Fruit fly (Drosophila melanogaster) whole organism, embryonic: Measurements from ENCODE around the gene CG31960.

Source experiments
- Ada2b ChIP-seq: fragments of 200-800 bp; sonication (Bioruptor generic); IDR thresholded peaks from 2 replicates; pipeline ENCODE4 v1.3.6; 2022; ENCODE audit warnings: missing biosample characterization, missing genetic modification characterization
- Bdp1 ChIP-seq: fragments of 200-800 bp; sonication (Bioruptor generic); optimal IDR thresholded peaks from 3 replicates; lab custom pipeline; 2016; ENCODE audit warnings: missing biosample characterization, missing genetic modification characterization
- BtbVII ChIP-seq: fragments of 200-800 bp; sonication (Bioruptor generic); optimal IDR thresholded peaks from 3 replicates; lab custom pipeline; 2017; ENCODE audit warnings: missing biosample characterization, mild to moderate bottlenecking, missing genetic modification characterization
- CG10147 ChIP-seq: fragments of 200-800 bp; sonication (Bioruptor generic); optimal IDR thresholded peaks from 2 replicates; lab custom pipeline; 2019; ENCODE audit warnings: missing biosample characterization, mild to moderate bottlenecking, missing genetic modification characterization, moderate library complexity
- CG11456 ChIP-seq: fragments of 200-800 bp; sonication (Bioruptor generic); IDR thresholded peaks from 3 replicates; pipeline ENCODE4 v1.3.6; 2022; ENCODE audit warnings: missing biosample characterization, missing genetic modification characterization
- CG12155 ChIP-seq: fragments of 200-800 bp; sonication (Bioruptor generic); optimal IDR thresholded peaks from 3 replicates; lab custom pipeline; 2016; ENCODE audit warnings: missing biosample characterization, missing genetic modification characterization
- CG12219 ChIP-seq: fragments of 200-800 bp; sonication (Bioruptor generic); optimal IDR thresholded peaks from 3 replicates; lab custom pipeline; 2018; ENCODE audit warnings: missing biosample characterization, mild to moderate bottlenecking, missing genetic modification characterization
- CG16779 ChIP-seq: fragments of 200-800 bp; sonication (Bioruptor generic); IDR thresholded peaks from 2 replicates; pipeline ENCODE4 v1.3.6; 2022; ENCODE audit warnings: missing biosample characterization, missing genetic modification characterization
- CG16815 ChIP-seq: fragments of 200-800 bp; sonication (Bioruptor generic); optimal IDR thresholded peaks from 3 replicates; lab custom pipeline; 2017; ENCODE audit warnings: missing biosample characterization, mild to moderate bottlenecking, missing genetic modification characterization
- CG17802 ChIP-seq: fragments of 200-800 bp; sonication (Bioruptor generic); optimal IDR thresholded peaks from 2 replicates; lab custom pipeline; 2018; ENCODE audit warnings: missing biosample characterization, mild to moderate bottlenecking, missing genetic modification characterization, moderate library complexity
- CG17829 ChIP-seq: fragments of 200-800 bp; optimal IDR thresholded peaks from 2 replicates; lab custom pipeline; 2019; ENCODE audit warnings: missing biosample characterization, mild to moderate bottlenecking, missing genetic modification characterization, moderate library complexity
- CG2116 ChIP-seq: fragments of 200-800 bp; sonication (Bioruptor generic); optimal IDR thresholded peaks from 3 replicates; lab custom pipeline; 2018; ENCODE audit warnings: missing biosample characterization, mild to moderate bottlenecking, missing genetic modification characterization
- CG2889 ChIP-seq: fragments of 200-800 bp; sonication (Bioruptor generic); IDR thresholded peaks from 3 replicates; pipeline ENCODE4 v1.3.6; 2022; ENCODE audit warnings: missing biosample characterization, missing genetic modification characterization
- CG30431 ChIP-seq: fragments of 200-800 bp; sonication (Bioruptor generic); optimal IDR thresholded peaks from 2 replicates; lab custom pipeline; 2017; ENCODE audit warnings: missing biosample characterization, missing genetic modification characterization
- CG31365 ChIP-seq: fragments of 200-800 bp; sonication (Bioruptor generic); optimal IDR thresholded peaks from 2 replicates; lab custom pipeline; 2018; ENCODE audit warnings: missing biosample characterization, mild to moderate bottlenecking, missing genetic modification characterization
- CG33213 ChIP-seq: fragments of 200-800 bp; sonication (Bioruptor generic); optimal IDR thresholded peaks from 3 replicates; lab custom pipeline; 2016; ENCODE audit warnings: missing biosample characterization, missing genetic modification characterization
- CG34422 ChIP-seq: fragments of 200-800 bp; sonication (Bioruptor generic); IDR thresholded peaks from 3 replicates; pipeline ENCODE4 v1.3.6; 2022; ENCODE audit warnings: missing biosample characterization, missing genetic modification characterization
- CG6683 ChIP-seq: fragments of 200-800 bp; sonication (Bioruptor generic); optimal IDR thresholded peaks from 2 replicates; lab custom pipeline; 2017; ENCODE audit warnings: missing biosample characterization, mild to moderate bottlenecking, missing genetic modification characterization, missing genetic modification reagents
- CG6854 ChIP-seq: fragments of 200-800 bp; sonication (Bioruptor generic); optimal IDR thresholded peaks from 3 replicates; lab custom pipeline; 2017; ENCODE audit warnings: missing biosample characterization, mild to moderate bottlenecking, missing genetic modification characterization
- CG7786 ChIP-seq: fragments of 200-800 bp; sonication (Bioruptor generic); optimal IDR thresholded peaks from 2 replicates; lab custom pipeline; 2016; ENCODE audit warnings: missing biosample characterization, missing genetic modification characterization
- CG9797 ChIP-seq: fragments of 200-800 bp; sonication (Bioruptor generic); optimal IDR thresholded peaks from 3 replicates; lab custom pipeline; 2018; ENCODE audit warnings: missing biosample characterization, mild to moderate bottlenecking, missing genetic modification characterization
- Camta ChIP-seq: fragments of 200-800 bp; sonication (Bioruptor generic); optimal IDR thresholded peaks from 2 replicates; lab custom pipeline; 2016; ENCODE audit warnings: missing biosample characterization, missing genetic modification characterization
- D ChIP-seq, 2 experiments: fragments of 200-800 bp in 1 of 2; fragments of >200 bp in 1 of 2; sonication (Bioruptor generic) in 1 of 2; optimal IDR thresholded peaks; 2 replicates in 1 of 2; 3 replicates in 1 of 2; lab custom pipeline; 2017; ENCODE audit warnings: mild to moderate bottlenecking in 1 of 2, missing biosample characterization in 1 of 2, missing genetic modification characterization in 1 of 2, missing genetic modification reagents in 1 of 2
- Dll ChIP-seq: fragments of 200-800 bp; sonication (Bioruptor generic); IDR thresholded peaks from 4 replicates; pipeline ENCODE4 v1.3.6; 2022; ENCODE audit warnings: missing biosample characterization, missing genetic modification characterization; ENCODE audit not compliant: partially characterized antibody
- Drgx ChIP-seq: fragments of 200-800 bp; sonication (Bioruptor generic); IDR thresholded peaks from 2 replicates; pipeline ENCODE4 v1.3.6; 2022; ENCODE audit warnings: missing biosample characterization, missing genetic modification characterization
- Gug ChIP-seq: fragments of 200-800 bp; sonication (Bioruptor generic); IDR thresholded peaks from 4 replicates; pipeline ENCODE4 v1.3.6; 2022; ENCODE audit warnings: missing biosample characterization, missing genetic modification characterization
- H15 ChIP-seq: fragments of 200-800 bp; sonication (Bioruptor generic); IDR thresholded peaks from 3 replicates; pipeline ENCODE4 v1.3.6; 2022; ENCODE audit warnings: missing biosample characterization, missing genetic modification characterization
- HLHmδ ChIP-seq: fragments of 200-800 bp; sonication (Bioruptor generic); optimal IDR thresholded peaks from 2 replicates; lab custom pipeline; 2018; ENCODE audit warnings: missing biosample characterization, mild to moderate bottlenecking, missing genetic modification characterization, moderate library complexity
- Hmr ChIP-seq: fragments of 200-800 bp; sonication (Bioruptor generic); optimal IDR thresholded peaks from 3 replicates; lab custom pipeline; 2017; ENCODE audit warnings: mild to moderate bottlenecking, missing biosample characterization, missing genetic modification reagents, missing genetic modification characterization
- Meics ChIP-seq: fragments of 200-800 bp; sonication (Bioruptor generic); optimal IDR thresholded peaks from 2 replicates; lab custom pipeline; 2017; ENCODE audit warnings: missing biosample characterization, mild to moderate bottlenecking, missing genetic modification characterization
- Nf-YC ChIP-seq: fragments of 200-800 bp; optimal IDR thresholded peaks from 3 replicates; lab custom pipeline; 2019; ENCODE audit warnings: missing biosample characterization, mild to moderate bottlenecking, missing genetic modification characterization, moderate library complexity
- Sry-δ ChIP-seq: fragments of 200-800 bp; sonication (Bioruptor generic); optimal IDR thresholded peaks from 2 replicates; lab custom pipeline; 2016; ENCODE audit warnings: missing biosample characterization, missing genetic modification characterization
- ac ChIP-seq: fragments of 200-800 bp; sonication (Bioruptor generic); optimal IDR thresholded peaks from 3 replicates; lab custom pipeline; 2017; ENCODE audit warnings: missing biosample characterization, mild to moderate bottlenecking, missing genetic modification characterization
- amos ChIP-seq: fragments of 200-800 bp; sonication (Bioruptor generic); IDR thresholded peaks from 2 replicates; pipeline ENCODE4 v1.3.6; 2022; ENCODE audit warnings: missing biosample characterization, missing genetic modification characterization; ENCODE audit not compliant: partially characterized antibody
- chif ChIP-seq, 2 experiments: fragments of 200-800 bp; sonication (Bioruptor generic); optimal IDR thresholded peaks; 3 replicates each; lab custom pipeline; 2016; ENCODE audit warnings: missing biosample characterization in 2 of 2, missing genetic modification characterization in 2 of 2
- crc ChIP-seq: fragments of 200-800 bp; sonication (Bioruptor generic); optimal IDR thresholded peaks from 2 replicates; lab custom pipeline; 2016; ENCODE audit warnings: missing biosample characterization, missing genetic modification characterization
- danr ChIP-seq: fragments of 200-800 bp; sonication (Bioruptor generic); IDR thresholded peaks from 2 replicates; pipeline ENCODE4 v1.3.6; 2022; ENCODE audit warnings: missing biosample characterization, missing genetic modification characterization
- ftz-f1 ChIP-seq: fragments of 200-800 bp; sonication (Bioruptor generic); optimal IDR thresholded peaks from 2 replicates; lab custom pipeline; 2016; ENCODE audit warnings: missing biosample characterization, missing genetic modification characterization
- gem ChIP-seq: fragments of 200-800 bp; sonication (Bioruptor generic); optimal IDR thresholded peaks from 2 replicates; lab custom pipeline; 2019; ENCODE audit warnings: missing biosample characterization, mild to moderate bottlenecking, missing genetic modification characterization, moderate library complexity
- gfzf ChIP-seq: fragments of 200-800 bp; sonication (Bioruptor generic); optimal IDR thresholded peaks from 2 replicates; lab custom pipeline; 2016; ENCODE audit warnings: missing biosample characterization, mild to moderate bottlenecking, missing genetic modification characterization, moderate library complexity
- grau ChIP-seq: fragments of 200-800 bp; optimal IDR thresholded peaks from 3 replicates; lab custom pipeline; 2019; ENCODE audit warnings: missing biosample characterization, mild to moderate bottlenecking, missing genetic modification characterization, moderate library complexity
- ken ChIP-seq: fragments of 200-800 bp; sonication (Bioruptor generic); IDR thresholded peaks from 3 replicates; pipeline ENCODE4 v1.3.6; 2022; ENCODE audit warnings: missing biosample characterization, missing genetic modification characterization
- klu ChIP-seq: fragments of 200-800 bp; sonication (Bioruptor generic); IDR thresholded peaks from 2 replicates; pipeline ENCODE4 v1.3.6; 2022; ENCODE audit warnings: missing biosample characterization, missing genetic modification characterization
- lilli ChIP-seq: fragments of 200-800 bp; sonication (Bioruptor generic); optimal IDR thresholded peaks from 3 replicates; lab custom pipeline; 2016; ENCODE audit warnings: missing biosample characterization, missing genetic modification characterization
- mld ChIP-seq: fragments of 200-800 bp; sonication (Bioruptor generic); IDR thresholded peaks from 3 replicates; pipeline ENCODE4 v1.3.6; 2022; ENCODE audit warnings: missing biosample characterization, missing genetic modification characterization; ENCODE audit not compliant: partially characterized antibody
- odd ChIP-seq: fragments of 200-800 bp; sonication (Bioruptor generic); optimal IDR thresholded peaks from 2 replicates; lab custom pipeline; 2017; ENCODE audit warnings: missing biosample characterization, mild to moderate bottlenecking, missing genetic modification characterization
- sens-2 ChIP-seq: fragments of 200-800 bp; sonication (Bioruptor generic); IDR thresholded peaks from 2 replicates; pipeline ENCODE4 v1.3.6; 2022; ENCODE audit warnings: missing biosample characterization, missing genetic modification characterization
- sug ChIP-seq: fragments of 200-800 bp; optimal IDR thresholded peaks from 2 replicates; lab custom pipeline; 2019; ENCODE audit warnings: missing biosample characterization, mild to moderate bottlenecking, missing genetic modification characterization, moderate library complexity
- tin ChIP-seq: fragments of 200-800 bp; sonication (Bioruptor generic); optimal IDR thresholded peaks from 3 replicates; lab custom pipeline; 2016; ENCODE audit warnings: missing biosample characterization, missing genetic modification characterization
- zf30C ChIP-seq: fragments of 200-800 bp; sonication (Bioruptor generic); optimal IDR thresholded peaks from 3 replicates; lab custom pipeline; 2018; ENCODE audit warnings: missing biosample characterization, mild to moderate bottlenecking, missing genetic modification characterization

Gene CG31960

dm6 chr2L:3772937-3773623 lies 11.7 kb upstream of the CG31960 start (continued):
- TF ChIP-seq CG10147 (GFP tag; lab: Kevin White, UChicago) (peak; percentile 61), Bdp1 (GFP tag; lab: Kevin White, UChicago) (no peak), amos (no peak), CG12219 (GFP tag; lab: Kevin White, UChicago) (no peak), CG6854 (GFP tag; lab: Kevin White, UChicago) (peak; percentile 11), Hmr (peak; percentile 36), D (optimal IDR thresholded peaks at IDR 0.05; lab: Kevin White, UChicago) (no peak), D (GFP tag; optimal IDR thresholded peaks at IDR 0.05; lab: Kevin White, UChicago) (peak; percentile 49), ken (GFP tag; lab: Robert Waterston, UW) (no peak), ftz-f1 (GFP tag; lab: Kevin White, UChicago) (no peak), Meics (GFP tag; lab: Kevin White, UChicago) (peak; percentile 65), Nf-YC (tag; lab: Kevin White, UChicago) (peak; percentile 53), CG31365 (tag; lab: Kevin White, UChicago) (no peak), lilli (GFP tag; lab: Kevin White, UChicago) (peak; percentile 7), sens-2 (GFP tag; lab: Robert Waterston, UW) (no peak), grau (tag; lab: Kevin White, UChicago) (peak; percentile 71), CG9797 (GFP tag; lab: Kevin White, UChicago) (no peak), ac (GFP tag; lab: Kevin White, UChicago) (no peak), CG16815 (GFP tag; lab: Kevin White, UChicago) (peak; percentile 46), gem (tag; lab: Kevin White, UChicago) (peak; percentile 88), CG16779 (GFP tag; lab: Robert Waterston, UW) (no peak), Sry-δ (GFP tag; lab: Kevin White, UChicago) (no peak), Dll (no peak), CG12155 (no peak), CG2889 (no peak), CG17802 (tag; lab: Kevin White, UChicago) (no peak), tin (GFP tag; lab: Kevin White, UChicago) (no peak), CG33213 (GFP tag; lab: Kevin White, UChicago) (no peak), CG11456 (GFP tag; lab: Robert Waterston, UW) (no peak), CG17829 (tag; lab: Kevin White, UChicago) (peak; percentile 50), Ada2b (no peak), CG30431 (GFP tag; lab: Kevin White, UChicago) (no peak), CG6683 (GFP tag; lab: Kevin White, UChicago) (no peak), klu (GFP tag; lab: Robert Waterston, UW) (0 out of 2 replicates have a peak, but pooled peaks have one; percentile 19), HLHmδ (GFP tag; lab: Kevin White, UChicago) (peak; percentile 13), crc (GFP tag; lab: Kevin White, UChicago) (no peak), Gug (no peak), odd (GFP tag; lab: Kevin White, UChicago) (peak; percentile 78), chif (GFP tag; optimal IDR thresholded peaks at IDR 0.05; lab: Kevin White, UChicago) (peak in 1 of 2 experiments; percentile 36), H15 (GFP tag; lab: Robert Waterston, UW) (no peak), BtbVII (peak; percentile 53), mld (GFP tag; lab: Robert Waterston, UW) (no peak), zf30C (GFP tag; lab: Kevin White, UChicago) (peak; percentile 12), gfzf (no peak), CG7786 (GFP tag; lab: Kevin White, UChicago) (no peak), sug (tag; lab: Kevin White, UChicago) (peak; percentile 32), CG2116 (peak; percentile 2), danr (no peak), CG34422 (peak; percentile 23; the same call in 1 of the 3 replicates), Drgx (GFP tag; lab: Robert Waterston, UW) (peak; percentile 22), Camta (GFP tag; lab: Kevin White, UChicago) (no peak)
